Worm (Caenorhabditis elegans): ENCODE results near the gene ins-7.

DNA sequence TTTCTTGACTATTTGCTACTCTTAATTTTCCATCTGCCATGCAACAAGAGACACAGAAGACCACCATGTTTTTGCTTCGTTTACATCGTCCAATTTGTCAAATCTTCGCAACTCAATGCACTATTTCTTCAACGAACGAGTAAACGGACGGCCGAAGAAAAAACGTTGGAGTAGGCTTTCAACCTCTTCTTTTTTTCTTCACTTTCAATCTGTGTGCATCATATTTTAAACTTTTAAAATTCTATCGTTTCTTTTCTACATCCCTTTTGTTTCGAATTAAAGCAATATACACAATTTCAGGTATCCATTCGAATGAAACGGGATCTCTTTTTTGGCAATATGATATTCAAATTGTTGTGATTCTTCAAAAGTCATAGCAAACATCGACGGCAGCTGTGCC lies 24.9 kb downstream of the ins-7 start, which contains the start of gene acc-1:
- no peak for TF ChIP-seq med-1 (GFP tag; optimal IDR thresholded peaks at IDR 0.05; ENCODE audit: insufficient read depth)
- no peak for TF ChIP-seq ztf-29 (GFP tag; IDR thresholded peaks at IDR 0.05)
- no peak for TF ChIP-seq tab-1 (GFP tag; IDR thresholded peaks at IDR 0.05)
- no peak for TF ChIP-seq ref-1 (GFP tag; conservative IDR thresholded peaks at IDR 0.05)
- TF ChIP-seq T22C8.4 (GFP tag; IDR thresholded peaks at IDR 0.05), result no peak
- TF ChIP-seq flt-1 (GFP tag; IDR thresholded peaks at IDR 0.05), result no peak
- no peak for TF ChIP-seq klf-2 (GFP tag; conservative IDR thresholded peaks at IDR 0.05)
